Worm (Caenorhabditis elegans) whole organism, mixed stage, embryonic: ENCODE results near the gene F15H10.9.

Experiments used
- ceh-83 ChIP-seq: fragments of 200-800 bp; sonication (Bioruptor generic); optimal IDR thresholded peaks from 2 replicates; lab custom pipeline; 2018; ENCODE audit warnings: mild to moderate bottlenecking, missing genetic modification characterization, missing compliant biosample characterization
- ces-1 ChIP-seq: fragments of 150-350 bp; optimal IDR thresholded peaks from 2 replicates; lab custom pipeline; 2014; ENCODE audit warnings: missing biosample characterization, missing genetic modification reagents, missing genetic modification characterization
- cnd-1 ChIP-seq: fragments of 200-800 bp; sonication (Bioruptor generic); optimal IDR thresholded peaks from 2 replicates; lab custom pipeline; 2018; ENCODE audit warnings: mild to moderate bottlenecking, missing genetic modification characterization, missing compliant biosample characterization
- drap-1 ChIP-seq: fragments of 200-800 bp; sonication (Bioruptor generic); optimal IDR thresholded peaks from 3 replicates; lab custom pipeline; 2018; ENCODE audit warnings: mild to moderate bottlenecking, missing genetic modification characterization, missing compliant biosample characterization
- elt-1 ChIP-seq: sonication (generic microtip); optimal IDR thresholded peaks from 2 replicates; lab custom pipeline; 2017; ENCODE audit warnings: missing genetic modification characterization, mild to moderate bottlenecking, missing compliant biosample characterization, antibody characterized with exemption, moderate library complexity, borderline replicate concordance; ENCODE audit not compliant: insufficient read depth
- elt-3 ChIP-seq: fragments of 150-350 bp; optimal IDR thresholded peaks from 2 replicates; lab custom pipeline; 2014; ENCODE audit warnings: missing biosample characterization, missing genetic modification characterization
- hlh-1 ChIP-seq: fragments of 150-350 bp; optimal IDR thresholded peaks from 2 replicates; lab custom pipeline; 2014; ENCODE audit warnings: missing biosample characterization, missing genetic modification reagents, missing genetic modification characterization
- lin-13 ChIP-seq: fragments of 150-350 bp; optimal IDR thresholded peaks from 2 replicates; lab custom pipeline; 2014; ENCODE audit warnings: missing biosample characterization, missing genetic modification characterization
- lin-32 ChIP-seq: fragments of 200-800 bp; sonication (Bioruptor generic); optimal IDR thresholded peaks from 2 replicates; lab custom pipeline; 2018; ENCODE audit warnings: mild to moderate bottlenecking, missing genetic modification characterization, missing compliant biosample characterization
- lsy-2 ChIP-seq: fragments of 150-350 bp; optimal IDR thresholded peaks from 2 replicates; lab custom pipeline; 2014; ENCODE audit warnings: missing biosample characterization, missing genetic modification characterization
- mab-5 ChIP-seq: fragments of 150-350 bp; optimal IDR thresholded peaks from 2 replicates; lab custom pipeline; 2014; ENCODE audit warnings: missing biosample characterization, missing genetic modification characterization
- mep-1 ChIP-seq: fragments of 150-350 bp; optimal IDR thresholded peaks from 2 replicates; lab custom pipeline; 2017; ENCODE audit warnings: missing biosample characterization, missing genetic modification reagents, missing genetic modification characterization, inconsistent platforms
- nhr-12 ChIP-seq: fragments of 150-350 bp; optimal IDR thresholded peaks from 2 replicates; lab custom pipeline; 2014; ENCODE audit warnings: missing biosample characterization, missing genetic modification characterization
- nhr-2 ChIP-seq: fragments of 150-350 bp; optimal IDR thresholded peaks from 2 replicates; lab custom pipeline; 2014; ENCODE audit warnings: missing biosample characterization, missing genetic modification characterization
- nhr-237 ChIP-seq: fragments of 150-350 bp; optimal IDR thresholded peaks from 2 replicates; lab custom pipeline; 2014; ENCODE audit warnings: missing biosample characterization, missing genetic modification characterization
- nhr-76 ChIP-seq: sonication (generic microtip); optimal IDR thresholded peaks from 2 replicates; lab custom pipeline; 2017; ENCODE audit warnings: missing biosample characterization, missing genetic modification characterization
- pha-4 ChIP-seq: fragments of 150-350 bp; optimal IDR thresholded peaks from 2 replicates; lab custom pipeline; 2018; ENCODE audit warnings: missing biosample characterization, missing genetic modification reagents, missing genetic modification characterization
- sem-2 ChIP-seq: fragments of 200-800 bp; sonication (Bioruptor generic); optimal IDR thresholded peaks from 2 replicates; lab custom pipeline; 2018; ENCODE audit warnings: mild to moderate bottlenecking, missing genetic modification characterization, missing compliant biosample characterization
- snpc-4 ChIP-seq: fragments of 150-350 bp; optimal IDR thresholded peaks from 2 replicates; lab custom pipeline; 2014; ENCODE audit warnings: missing biosample characterization, missing genetic modification characterization
- tbx-8 ChIP-seq: fragments of 200-800 bp; sonication (Bioruptor generic); optimal IDR thresholded peaks from 2 replicates; lab custom pipeline; 2018; ENCODE audit warnings: mild to moderate bottlenecking, missing genetic modification characterization, moderate library complexity, missing compliant biosample characterization
- unc-39 ChIP-seq: fragments of 150-350 bp; optimal IDR thresholded peaks from 2 replicates; lab custom pipeline; 2014; ENCODE audit warnings: missing biosample characterization, missing genetic modification characterization
- unc-62 ChIP-seq: fragments of 150-350 bp; optimal IDR thresholded peaks from 2 replicates; lab custom pipeline; 2014; ENCODE audit warnings: missing biosample characterization, missing genetic modification reagents, missing genetic modification characterization
- zip-8 ChIP-seq: fragments of 150-350 bp; optimal IDR thresholded peaks from 2 replicates; lab custom pipeline; 2014; ENCODE audit warnings: missing biosample characterization, missing genetic modification characterization

Gene F15H10.9

ce11 chrV:10379293-10379692 is 35.2 kb downstream of the F15H10.9 start, which contains the start of gene AC3.12:
TSS of gene AC3.12 (minus strand) at chrV:10379393.
- TF ChIP-seq snpc-4 (tag; lab: Kevin White, UChicago) (no peak), mep-1 (tag; lab: Kevin White, UChicago) (no peak), zip-8 (no peak), tbx-8 (GFP tag; lab: Kevin White, UChicago) (no peak), drap-1 (no peak), nhr-76 (tag; lab: Kevin White, UChicago) (no peak), mab-5 (no peak), lin-32 (GFP tag; lab: Kevin White, UChicago) (no peak), lsy-2 (no peak), sem-2 (GFP tag; lab: Kevin White, UChicago) (no peak), elt-3 (tag; lab: Kevin White, UChicago) (no peak), elt-1 (tag; lab: Kevin White, UChicago) (no peak), nhr-12 (tag; lab: Kevin White, UChicago) (no peak), unc-39 (tag; lab: Kevin White, UChicago) (no peak), ces-1 (no peak), ceh-83 (GFP tag; lab: Kevin White, UChicago) (no peak), nhr-237 (tag; lab: Kevin White, UChicago) (no peak)
- TF ChIP-seq, all 35 proteins: peak for 0

- TF ChIP-seq pha-4: no peak
- TF ChIP-seq hlh-1 (tag; lab: Kevin White, UChicago): no peak
- TF ChIP-seq nhr-76 (tag; lab: Kevin White, UChicago): no peak
- no peak for TF ChIP-seq nhr-237 (tag; lab: Kevin White, UChicago)
- no peak for TF ChIP-seq nhr-2 (tag; lab: Kevin White, UChicago)
- no peak for TF ChIP-seq unc-39 (tag; lab: Kevin White, UChicago)
- TF ChIP-seq lsy-2: no peak
These were observed 42.6 kb downstream of the F15H10.9 start, which contains the start of gene ugt-49 for ce11 chrV:10371951-10372350. TSS of gene ugt-49 (plus strand) at chrV:10372321.

- no peak for TF ChIP-seq unc-62 (GFP tag; lab: Kevin White, UChicago)
- no peak for TF ChIP-seq mab-5
- no peak for TF ChIP-seq unc-39 (tag; lab: Kevin White, UChicago)
These were observed 43.3 kb downstream of the F15H10.9 start for ce11 chrV:10371177-10371576.

ce11 chrV:10368256-10368655 is 46.3 kb downstream of the F15H10.9 start, which contains the start of gene sri-20:
TSS of gene sri-20 (plus strand) at chrV:10368556.
- no peak for TF ChIP-seq elt-3 (tag; lab: Kevin White, UChicago)

ce11 chrV:10363834-10364233 is 50.7 kb downstream of the F15H10.9 start:
- TF ChIP-seq lin-13 (tag; lab: Kevin White, UChicago) (no peak), cnd-1 (tag; lab: Kevin White, UChicago) (no peak), nhr-237 (tag; lab: Kevin White, UChicago) (no peak)
